Worm (Caenorhabditis elegans) whole organism, L1 larva: ENCODE measurements around the gene klc-1.

Experiments used
- aha-1 ChIP-seq: fragments of 150-350 bp; optimal IDR thresholded peaks from 2 replicates; lab custom pipeline; 2014; ENCODE audit warnings: missing biosample characterization, missing genetic modification characterization
- ama-1 ChIP-seq: fragments of 150-350 bp; optimal IDR thresholded peaks from 2 replicates; lab custom pipeline; 2014
- blmp-1 ChIP-seq: fragments of 150-350 bp; optimal IDR thresholded peaks from 2 replicates; lab custom pipeline; 2014; ENCODE audit warnings: missing biosample characterization, missing genetic modification characterization
- dsc-1 ChIP-seq: sonication (generic microtip); optimal IDR thresholded peaks from 2 replicates; lab custom pipeline; 2016; ENCODE audit warnings: mild to moderate bottlenecking, missing genetic modification characterization, missing compliant biosample characterization
- egl-27 ChIP-seq, 2 experiments: fragments of 150-350 bp in 1 of 2; sonication (generic microtip); optimal IDR thresholded peaks; 3 replicates each; lab custom pipeline; 2017 to 2018; ENCODE audit warnings: missing biosample characterization in 2 of 2, missing genetic modification characterization in 2 of 2, missing genetic modification reagents in 2 of 2
- fos-1 ChIP-seq: fragments of 150-350 bp; optimal IDR thresholded peaks from 2 replicates; lab custom pipeline; 2014; ENCODE audit warnings: missing biosample characterization, missing genetic modification characterization
- lin-13 ChIP-seq: fragments of 150-350 bp; optimal IDR thresholded peaks from 2 replicates; lab custom pipeline; 2014; ENCODE audit warnings: missing biosample characterization, missing genetic modification reagents, missing genetic modification characterization
- mep-1 ChIP-seq: fragments of 150-350 bp; optimal IDR thresholded peaks from 2 replicates; lab custom pipeline; 2014; ENCODE audit warnings: missing biosample characterization, missing genetic modification characterization
- nhr-11 ChIP-seq: fragments of 150-350 bp; optimal IDR thresholded peaks from 2 replicates; lab custom pipeline; 2014; ENCODE audit warnings: missing biosample characterization, missing genetic modification characterization
- pax-3 ChIP-seq: fragments of 200-800 bp; sonication (Bioruptor generic); optimal IDR thresholded peaks from 2 replicates; lab custom pipeline; 2018; ENCODE audit warnings: mild to moderate bottlenecking, missing genetic modification characterization, moderate library complexity, missing compliant biosample characterization
- skn-1 ChIP-seq: fragments of 150-350 bp; optimal IDR thresholded peaks from 2 replicates; lab custom pipeline; 2014; ENCODE audit warnings: missing biosample characterization, missing genetic modification characterization
- unc-62 ChIP-seq: fragments of 150-350 bp; optimal IDR thresholded peaks from 2 replicates; lab custom pipeline; 2014; ENCODE audit warnings: missing biosample characterization, missing genetic modification reagents, missing genetic modification characterization

DNA sequence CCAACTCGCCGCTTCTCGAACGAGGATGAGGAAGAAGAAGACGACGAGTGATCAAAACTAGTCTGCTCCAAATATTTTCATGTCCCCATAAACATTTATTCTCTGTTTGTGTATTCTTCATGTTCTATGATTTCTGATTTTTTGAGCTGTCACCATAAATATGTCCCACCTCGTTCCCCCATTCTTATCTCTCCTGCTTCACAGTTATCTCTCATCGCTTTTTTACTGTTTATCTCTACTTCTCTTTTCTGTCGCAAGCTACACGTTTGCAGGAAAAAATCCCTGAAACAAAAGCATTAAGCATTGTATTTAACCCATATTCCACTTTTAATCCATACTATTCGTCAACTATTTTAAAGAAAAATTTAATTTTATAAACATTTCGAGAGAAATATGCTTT, 47.2 kb downstream of the klc-1 start:
- no peak for TF ChIP-seq blmp-1 (tag; lab: Kevin White, UChicago)
- TF ChIP-seq unc-62 (GFP tag; lab: Kevin White, UChicago) = no peak
- no peak for TF ChIP-seq fos-1 (tag; lab: Kevin White, UChicago)
- TF ChIP-seq aha-1 (tag; lab: Kevin White, UChicago) = no peak
- no peak for TF ChIP-seq mep-1 (tag; lab: Kevin White, UChicago)
- TF ChIP-seq dsc-1 (tag; lab: Kevin White, UChicago) = no peak
- no peak for TF ChIP-seq skn-1
- TF ChIP-seq nhr-11 (tag; lab: Kevin White, UChicago) = no peak
- no peak for TF ChIP-seq ama-1
- TF ChIP-seq egl-27 (tag; optimal IDR thresholded peaks at IDR 0.05; lab: Kevin White, UChicago) = no peak
- no peak for TF ChIP-seq lin-13 (GFP tag; lab: Kevin White, UChicago)
- no peak for TF ChIP-seq pax-3 (tag; lab: Kevin White, UChicago)
